Worm (Caenorhabditis elegans): ENCODE data around the gene ZK262.4.

DNA sequence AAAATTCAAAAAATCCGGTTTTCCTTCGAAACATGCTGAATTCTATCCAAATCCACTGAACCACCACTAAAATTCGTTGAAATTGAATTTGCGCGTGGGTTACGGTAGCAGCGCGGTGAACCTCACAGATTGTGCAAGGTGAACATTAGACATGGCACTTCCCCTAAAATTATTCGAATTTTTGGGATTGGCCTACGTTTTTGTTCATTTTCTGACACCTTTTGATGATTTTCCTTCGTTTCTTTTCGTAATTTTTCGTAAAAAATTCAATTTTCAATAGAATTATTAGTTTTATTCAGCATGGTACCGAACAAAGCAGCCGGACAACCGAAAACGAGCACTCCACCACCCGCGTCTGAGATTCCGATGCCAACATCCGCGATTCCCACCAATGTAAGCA lies 13.7 kb upstream of the ZK262.4 start, which contains the start of gene ZK262.8:
- TF ChIP-seq tbx-2 (tag; optimal IDR thresholded peaks at IDR 0.05) = no peak
- no peak for TF ChIP-seq lsy-2 (tag; optimal IDR thresholded peaks at IDR 0.05)
- no peak for TF ChIP-seq unc-130 (tag; optimal IDR thresholded peaks at IDR 0.05)
- TF ChIP-seq mep-1 (tag; optimal IDR thresholded peaks at IDR 0.05) = no peak
- TF ChIP-seq snpc-4 (tag; optimal IDR thresholded peaks at IDR 0.05) = no peak
- TF ChIP-seq elt-3 (tag; optimal IDR thresholded peaks at IDR 0.05) = no peak
- TF ChIP-seq skn-1 (tag; optimal IDR thresholded peaks at IDR 0.05) = no peak
- TF ChIP-seq aly-2 (tag; optimal IDR thresholded peaks at IDR 0.05) = no peak
- no peak for TF ChIP-seq nhr-77 (tag; optimal IDR thresholded peaks at IDR 0.05)
- no peak for TF ChIP-seq ztf-4 (tag; optimal IDR thresholded peaks at IDR 0.05)
- no peak for TF ChIP-seq nhr-28 (tag; optimal IDR thresholded peaks at IDR 0.05)
- no peak for TF ChIP-seq nhr-76 (tag; optimal IDR thresholded peaks at IDR 0.05)
